Fruit fly (Drosophila melanogaster) whole organism, embryonic: ENCODE measurements around the gene CG9628.

Experiments used
- Aef1 ChIP-seq: fragments of 200-800 bp; sonication (Bioruptor generic); IDR thresholded peaks from 3 replicates; pipeline ENCODE4 v1.3.6; 2022; ENCODE audit warnings: missing biosample characterization, missing genetic modification characterization
- B-H2 ChIP-seq: fragments of 200-800 bp; sonication (Bioruptor generic); optimal IDR thresholded peaks from 2 replicates; lab custom pipeline; 2018; ENCODE audit warnings: missing biosample characterization, mild to moderate bottlenecking, missing genetic modification characterization
- Bteb2 ChIP-seq: fragments of 200-800 bp; sonication (Bioruptor generic); optimal IDR thresholded peaks from 2 replicates; lab custom pipeline; 2016; ENCODE audit warnings: missing biosample characterization, missing genetic modification characterization
- CG10462 ChIP-seq: fragments of 200-800 bp; sonication (Bioruptor generic); optimal IDR thresholded peaks from 2 replicates; lab custom pipeline; 2016; ENCODE audit warnings: missing biosample characterization, missing genetic modification characterization
- CG11456 ChIP-seq: fragments of 200-800 bp; sonication (Bioruptor generic); IDR thresholded peaks from 3 replicates; pipeline ENCODE4 v1.3.6; 2022; ENCODE audit warnings: missing biosample characterization, missing genetic modification characterization
- CG11696 ChIP-seq: fragments of 200-800 bp; sonication (Bioruptor generic); IDR thresholded peaks from 2 replicates; pipeline ENCODE4 v1.3.6; 2022; ENCODE audit warnings: missing biosample characterization, missing genetic modification characterization
- CG13424 ChIP-seq: fragments of 200-800 bp; sonication (Bioruptor generic); optimal IDR thresholded peaks from 2 replicates; lab custom pipeline; 2019; ENCODE audit warnings: missing biosample characterization, mild to moderate bottlenecking, missing genetic modification characterization, moderate library complexity
- CG14050 ChIP-seq: fragments of 200-800 bp; sonication (Bioruptor generic); IDR thresholded peaks from 3 replicates; pipeline ENCODE4 v1.3.6; 2022; ENCODE audit warnings: missing biosample characterization, missing genetic modification characterization
- CG14965 ChIP-seq: fragments of 200-800 bp; sonication (Bioruptor generic); optimal IDR thresholded peaks from 2 replicates; lab custom pipeline; 2016; ENCODE audit warnings: missing biosample characterization, missing genetic modification characterization, borderline replicate concordance
- CG15479 ChIP-seq: fragments of 200-800 bp; sonication (Bioruptor generic); optimal IDR thresholded peaks from 3 replicates; lab custom pipeline; 2019; ENCODE audit warnings: missing biosample characterization, mild to moderate bottlenecking, missing genetic modification characterization, moderate library complexity
- CG15696 ChIP-seq: fragments of 200-800 bp; sonication (Bioruptor generic); optimal IDR thresholded peaks from 2 replicates; lab custom pipeline; 2019; ENCODE audit warnings: missing biosample characterization, mild to moderate bottlenecking, missing genetic modification characterization, moderate library complexity
- CG17802 ChIP-seq: fragments of 200-800 bp; sonication (Bioruptor generic); optimal IDR thresholded peaks from 2 replicates; lab custom pipeline; 2018; ENCODE audit warnings: missing biosample characterization, mild to moderate bottlenecking, missing genetic modification characterization, moderate library complexity
- CG2199 ChIP-seq: fragments of 200-800 bp; sonication (Bioruptor generic); IDR thresholded peaks from 3 replicates; pipeline ENCODE4 v1.3.6; 2022; ENCODE audit warnings: missing biosample characterization, missing genetic modification characterization
- CG31441 ChIP-seq: fragments of 200-800 bp; sonication (Bioruptor generic); IDR thresholded peaks from 2 replicates; pipeline ENCODE4 v1.3.6; 2022; ENCODE audit warnings: missing biosample characterization, missing genetic modification characterization
- CG32772 ChIP-seq: fragments of 200-800 bp; sonication (Bioruptor generic); IDR thresholded peaks from 2 replicates; pipeline ENCODE4 v1.3.6; 2022; ENCODE audit warnings: missing biosample characterization, missing genetic modification characterization
- CG3726 ChIP-seq: fragments of 200-800 bp; sonication (Bioruptor generic); IDR thresholded peaks from 3 replicates; pipeline ENCODE4, ENCODE4 v1.3.6; 2022; ENCODE audit warnings: missing biosample characterization, missing genetic modification characterization
- CG43689 ChIP-seq: fragments of 200-800 bp; sonication (Bioruptor generic); IDR thresholded peaks from 2 replicates; pipeline ENCODE4 v1.3.6; 2022; ENCODE audit warnings: missing biosample characterization, missing genetic modification characterization
- CG4854 ChIP-seq: fragments of 200-800 bp; sonication (Bioruptor generic); optimal IDR thresholded peaks from 2 replicates; lab custom pipeline; 2016; ENCODE audit warnings: missing biosample characterization, missing genetic modification characterization, inconsistent platforms
- CG5180 ChIP-seq: fragments of 200-800 bp; sonication (Bioruptor generic); optimal IDR thresholded peaks from 3 replicates; lab custom pipeline; 2017; ENCODE audit warnings: missing biosample characterization, missing genetic modification characterization, mild to moderate bottlenecking, moderate library complexity, missing genetic modification reagents
- CG6791 ChIP-seq: fragments of 200-800 bp; sonication (Bioruptor generic); IDR thresholded peaks from 3 replicates; pipeline ENCODE4 v1.3.6; 2022; ENCODE audit warnings: missing biosample characterization, missing genetic modification characterization; ENCODE audit not compliant: partially characterized antibody
- CG8478 ChIP-seq: fragments of >200 bp; optimal IDR thresholded peaks from 2 replicates; lab custom pipeline; 2018
- CG9797 ChIP-seq: fragments of 200-800 bp; sonication (Bioruptor generic); optimal IDR thresholded peaks from 3 replicates; lab custom pipeline; 2018; ENCODE audit warnings: missing biosample characterization, mild to moderate bottlenecking, missing genetic modification characterization
- Dip3 ChIP-seq: fragments of 200-800 bp; sonication (Bioruptor generic); optimal IDR thresholded peaks from 3 replicates; lab custom pipeline; 2016; ENCODE audit warnings: missing biosample characterization, missing genetic modification characterization
- Dll ChIP-seq: fragments of 200-800 bp; sonication (Bioruptor generic); IDR thresholded peaks from 4 replicates; pipeline ENCODE4 v1.3.6; 2022; ENCODE audit warnings: missing biosample characterization, missing genetic modification characterization; ENCODE audit not compliant: partially characterized antibody
- Fer3 ChIP-seq: fragments of 200-800 bp; sonication (Bioruptor generic); optimal IDR thresholded peaks from 2 replicates; lab custom pipeline; 2018; ENCODE audit warnings: missing biosample characterization, mild to moderate bottlenecking, missing genetic modification characterization, moderate library complexity
- Gug ChIP-seq: fragments of 200-800 bp; sonication (Bioruptor generic); IDR thresholded peaks from 4 replicates; pipeline ENCODE4 v1.3.6; 2022; ENCODE audit warnings: missing biosample characterization, missing genetic modification characterization
- HHEX ChIP-seq: fragments of 200-800 bp; sonication (Bioruptor generic); optimal IDR thresholded peaks from 3 replicates; lab custom pipeline; 2017; ENCODE audit warnings: missing biosample characterization, mild to moderate bottlenecking, missing genetic modification characterization, missing genetic modification reagents
- HmgD ChIP-seq: fragments of 200-800 bp; sonication (Bioruptor generic); optimal IDR thresholded peaks from 3 replicates; lab custom pipeline; 2016; ENCODE audit warnings: missing biosample characterization, missing genetic modification characterization
- Lpt ChIP-seq: fragments of >200 bp; optimal IDR thresholded peaks from 2 replicates; lab custom pipeline; 2018; ENCODE audit warnings: missing biosample characterization, missing genetic modification characterization
- Scr ChIP-seq: fragments of 200-800 bp; sonication (Bioruptor generic); IDR thresholded peaks from 2 replicates; pipeline ENCODE4 v1.3.6; 2022; ENCODE audit warnings: missing biosample characterization, missing genetic modification characterization; ENCODE audit not compliant: partially characterized antibody
- Sin3A ChIP-seq: fragments of >200 bp; optimal IDR thresholded peaks from 2 replicates; lab custom pipeline; 2018
- amos ChIP-seq: fragments of 200-800 bp; sonication (Bioruptor generic); IDR thresholded peaks from 2 replicates; pipeline ENCODE4 v1.3.6; 2022; ENCODE audit warnings: missing biosample characterization, missing genetic modification characterization; ENCODE audit not compliant: partially characterized antibody
- ap ChIP-seq: fragments of 200-800 bp; sonication (Bioruptor generic); IDR thresholded peaks from 2 replicates; pipeline ENCODE4 v1.3.6; 2022; ENCODE audit warnings: missing biosample characterization, missing genetic modification characterization
- ash1 ChIP-seq: fragments of 200-800 bp; sonication (Bioruptor generic); optimal IDR thresholded peaks from 2 replicates; lab custom pipeline; 2018; ENCODE audit warnings: missing biosample characterization, mild to moderate bottlenecking, missing genetic modification characterization
- cas ChIP-seq: fragments of 200-800 bp; sonication (Bioruptor generic); IDR thresholded peaks from 2 replicates; pipeline ENCODE4 v1.3.6; 2022; ENCODE audit warnings: missing biosample characterization, missing genetic modification characterization
- emc ChIP-seq: fragments of 200-800 bp; sonication (Bioruptor generic); optimal IDR thresholded peaks from 2 replicates; lab custom pipeline; 2016; ENCODE audit warnings: missing biosample characterization, missing genetic modification characterization
- en ChIP-seq: fragments of 200-800 bp; sonication (Bioruptor generic); optimal IDR thresholded peaks from 2 replicates; lab custom pipeline; 2016; ENCODE audit warnings: missing biosample characterization, missing genetic modification characterization
- exex ChIP-seq: fragments of 200-800 bp; sonication (Bioruptor generic); optimal IDR thresholded peaks from 4 replicates; lab custom pipeline; 2018; ENCODE audit warnings: missing biosample characterization, mild to moderate bottlenecking, missing genetic modification characterization, moderate library complexity
- fd64A ChIP-seq: fragments of 200-800 bp; sonication (Bioruptor generic); optimal IDR thresholded peaks from 3 replicates; lab custom pipeline; 2018; ENCODE audit warnings: missing biosample characterization, mild to moderate bottlenecking, missing genetic modification characterization
- gcm2 ChIP-seq: fragments of 200-800 bp; sonication (Bioruptor generic); optimal IDR thresholded peaks from 2 replicates; lab custom pipeline; 2016; ENCODE audit warnings: missing biosample characterization, missing genetic modification characterization
- lab ChIP-seq: fragments of 200-800 bp; sonication (Bioruptor generic); optimal IDR thresholded peaks from 3 replicates; lab custom pipeline; 2017; ENCODE audit warnings: missing biosample characterization, missing genetic modification characterization, mild to moderate bottlenecking, moderate library complexity, missing genetic modification reagents
- lilli ChIP-seq: fragments of 200-800 bp; sonication (Bioruptor generic); optimal IDR thresholded peaks from 3 replicates; lab custom pipeline; 2016; ENCODE audit warnings: missing biosample characterization, missing genetic modification characterization
- lola ChIP-seq, 3 experiments: fragments of >200 bp in 2 of 3; fragments of 200-800 bp in 1 of 3; sonication (Bioruptor generic) in 1 of 3; optimal IDR thresholded peaks; 2 replicates each; lab custom pipeline; 2017 to 2019; ENCODE audit warnings: missing biosample characterization in 3 of 3, missing genetic modification characterization in 3 of 3, mild to moderate bottlenecking in 1 of 3, moderate library complexity in 1 of 3
- nau ChIP-seq: fragments of 200-800 bp; sonication (Bioruptor generic); optimal IDR thresholded peaks from 3 replicates; lab custom pipeline; 2017; ENCODE audit warnings: missing biosample characterization, mild to moderate bottlenecking, missing genetic modification characterization, missing genetic modification reagents
- pan ChIP-seq, 4 experiments: fragments of >200 bp in 3 of 4; fragments of 200-800 bp in 1 of 4; sonication (Bioruptor generic) in 1 of 4; optimal IDR thresholded peaks in 3 of 4; IDR thresholded peaks in 1 of 4; 2 replicates each; pipeline versions ENCODE4 v1.3.6 to Lab custom; 2017 to 2022; ENCODE audit warnings: missing biosample characterization in 2 of 4, missing genetic modification characterization in 2 of 4, mixed read lengths in 1 of 4
- sens-2 ChIP-seq: fragments of 200-800 bp; sonication (Bioruptor generic); IDR thresholded peaks from 2 replicates; pipeline ENCODE4 v1.3.6; 2022; ENCODE audit warnings: missing biosample characterization, missing genetic modification characterization
- unc-4 ChIP-seq: fragments of 200-800 bp; sonication (Bioruptor generic); IDR thresholded peaks from 2 replicates; pipeline ENCODE4 v1.3.6; 2022; ENCODE audit warnings: missing biosample characterization, missing genetic modification characterization; ENCODE audit not compliant: partially characterized antibody
- zen ChIP-seq: fragments of 200-800 bp; sonication (Bioruptor generic); optimal IDR thresholded peaks from 3 replicates; lab custom pipeline; 2018; ENCODE audit warnings: missing biosample characterization, mild to moderate bottlenecking, missing genetic modification characterization, moderate library complexity

Gene CG9628

dm6 chr3L:14631964-14632758 lies 9.6 kb downstream of the CG9628 start, which contains the start of the genes RecQ5 and dlp (continued):
- TF ChIP-seq HHEX (GFP tag; lab: Kevin White, UChicago) (peak; percentile 67), sens-2 (GFP tag; lab: Robert Waterston, UW) (0 out of 2 replicates have a peak, but pooled peaks have one; percentile 34), CG15479 (GFP tag; lab: Kevin White, UChicago) (peak; percentile 23), emc (no peak), CG15696 (peak; percentile 74), Fer3 (tag; lab: Kevin White, UChicago) (peak; percentile 61), lola (GFP tag; optimal IDR thresholded peaks at IDR 0.05; lab: Kevin White, UChicago) (peak in 1 of 3 experiments; percentile 82), ap (GFP tag; lab: Robert Waterston, UW) (peak; percentile 64), CG14050 (no peak; the same call in 1 of the 3 replicates), ash1 (GFP tag; lab: Kevin White, UChicago) (peak; percentile 83), gcm2 (no peak), CG10462 (GFP tag; lab: Kevin White, UChicago) (peak; percentile 71), Scr (GFP tag; lab: Robert Waterston, UW) (peak; percentile 81), nau (no peak), lilli (GFP tag; lab: Kevin White, UChicago) (peak; percentile 77), lab (GFP tag; lab: Kevin White, UChicago) (peak; percentile 82), exex (peak; percentile 36), CG8478 (lab: Kevin White, UChicago) (no peak), Dll (GFP tag; lab: Robert Waterston, UW) (peak; percentile 84), B-H2 (GFP tag; lab: Kevin White, UChicago) (peak; percentile 77), Sin3A (lab: Kevin White, UChicago) (peak; percentile 13), Aef1 (GFP tag; lab: Robert Waterston, UW) (peak; percentile 80), CG9797 (GFP tag; lab: Kevin White, UChicago) (peak; percentile 17), en (GFP tag; lab: Kevin White, UChicago) (peak; percentile 14), unc-4 (GFP tag; lab: Robert Waterston, UW) (peak; percentile 81), cas (peak; percentile 78), fd64A (GFP tag; lab: Kevin White, UChicago) (no peak), Bteb2 (GFP tag; lab: Kevin White, UChicago) (peak; percentile 30), CG17802 (no peak), CG3726 (GFP tag; lab: Robert Waterston, UW) (no peak; the same call in 2 of the 3 replicates), CG11696 (no peak), CG32772 (GFP tag; lab: Robert Waterston, UW) (peak; percentile 28; the same call in 1 of the 2 replicates), amos (GFP tag; lab: Robert Waterston, UW) (peak; percentile 96), CG43689 (GFP tag; lab: Robert Waterston, UW) (peak; percentile 63), Dip3 (GFP tag; lab: Kevin White, UChicago) (peak; percentile 14), CG11456 (GFP tag; lab: Robert Waterston, UW) (peak; percentile 62; the same call in 2 of the 3 replicates), CG6791 (GFP tag; lab: Robert Waterston, UW) (peak; percentile 97), Gug (GFP tag; lab: Robert Waterston, UW) (peak; percentile 20; the same call in 2 of the 4 replicates), zen (peak; percentile 40), HmgD (GFP tag; lab: Kevin White, UChicago) (peak; percentile 46), CG14965 (GFP tag; lab: Kevin White, UChicago) (no peak), CG4854 (GFP tag; lab: Kevin White, UChicago) (peak; percentile 21), CG5180 (peak; percentile 48), pan (optimal IDR thresholded peaks at IDR 0.05; lab: Kevin White, UChicago) (no peak), pan (GFP tag; optimal IDR thresholded peaks at IDR 0.05 in 1 of 2, IDR thresholded peaks at IDR 0.05 in 1 of 2) (peak in 1 of 2 experiments; percentile 35), Lpt (no peak), CG13424 (tag; lab: Kevin White, UChicago) (peak; percentile 79), CG2199 (GFP tag; lab: Robert Waterston, UW) (peak; percentile 82), CG31441 (GFP tag; lab: Robert Waterston, UW) (peak; percentile 88)
